Fruit fly (Drosophila melanogaster): ENCODE data around the gene Rpn3.

Rpn3 gene

dm6 chr2L:19064706-19065105 lies 13.1 kb downstream of the Rpn3 start, which contains the start of gene CG17343 (continued):
- no peak for TF ChIP-seq HmgD (GFP tag; optimal IDR thresholded peaks at IDR 0.05)
- peak; percentile 46 for TF ChIP-seq trem (tag; optimal IDR thresholded peaks at IDR 0.05)
- no peak for TF ChIP-seq CG31224 (GFP tag; IDR thresholded peaks at IDR 0.05)
- TF ChIP-seq CG18599 (GFP tag; optimal IDR thresholded peaks at IDR 0.05) = no peak

dm6 chr2L:19068393-19068792 lies 16.8 kb downstream of the Rpn3 start:
- TF ChIP-seq Dll (GFP tag; IDR thresholded peaks at IDR 0.05; ENCODE audit: partially characterized antibody) (0 out of 4 replicates have a peak, but pooled peaks have one; percentile 39), CG10274 (GFP tag; optimal IDR thresholded peaks at IDR 0.05) (no peak), tap (tag; optimal IDR thresholded peaks at IDR 0.05) (no peak), Lim3 (GFP tag; IDR thresholded peaks at IDR 0.05) (peak; percentile 36; the same call in 1 of the 2 replicates), HLH3B (GFP tag; IDR thresholded peaks at IDR 0.05) (0 out of 2 replicates have a peak, but pooled peaks have one; percentile 7), CG11504 (tag; optimal IDR thresholded peaks at IDR 0.05) (peak; percentile 94)

DNA sequence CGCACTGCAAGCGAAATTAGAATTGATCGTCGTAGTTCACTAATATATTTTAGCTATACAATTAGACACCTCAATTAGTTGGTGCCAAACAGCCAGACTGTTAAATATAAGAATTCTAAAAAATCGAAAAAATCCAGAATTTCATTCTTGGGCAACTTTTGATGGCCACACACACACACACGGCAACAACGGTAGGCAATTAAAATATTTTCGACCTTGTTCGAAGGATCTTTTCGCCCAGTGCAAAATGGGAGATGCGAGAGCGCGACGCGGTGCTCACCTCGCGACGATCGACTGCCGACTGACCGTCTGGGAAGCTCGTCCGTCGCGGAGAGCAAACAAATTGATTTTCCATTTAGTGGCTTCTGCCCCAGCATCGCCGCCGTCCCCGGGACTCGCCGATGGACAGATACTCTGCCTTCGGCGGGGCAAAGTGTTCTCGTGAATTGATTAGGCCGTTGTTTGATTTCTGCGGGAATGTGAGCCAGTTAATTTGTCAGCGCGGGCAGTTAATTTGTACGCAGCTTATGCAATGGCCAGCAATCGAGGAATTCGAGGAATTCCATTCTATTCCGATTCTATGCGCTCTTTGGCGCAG lies 18.1 kb downstream of the Rpn3 start, which contains the start of gene CG10702:
TSS of gene CG10702 (minus strand) at position 304 of the 598 bp plus-strand sequence.
- TF ChIP-seq Abd-B (GFP tag; optimal IDR thresholded peaks at IDR 0.05) (peak; percentile 5), CG7963 (GFP tag; IDR thresholded peaks at IDR 0.05; ENCODE audit: partially characterized antibody) (no peak), CG30431 (GFP tag; optimal IDR thresholded peaks at IDR 0.05) (no peak), Adf1 (GFP tag; IDR thresholded peaks at IDR 0.05) (no peak), CG3847 (GFP tag; IDR thresholded peaks at IDR 0.05) (0 out of 2 replicates have a peak, but pooled peaks have one; percentile 5), CG5245 (GFP tag; optimal IDR thresholded peaks at IDR 0.05) (no peak), CG9727 (GFP tag; optimal IDR thresholded peaks at IDR 0.05) (no peak), Dp (GFP tag; optimal IDR thresholded peaks at IDR 0.05) (no peak), tio (GFP tag; optimal IDR thresholded peaks at IDR 0.05) (no peak), MTF-1 (GFP tag; optimal IDR thresholded peaks at IDR 0.05; ENCODE audit: borderline replicate concordance) (no peak), Camta (GFP tag; optimal IDR thresholded peaks at IDR 0.05) (no peak), HmgZ (tag; optimal IDR thresholded peaks at IDR 0.05) (no peak), tup (GFP tag; optimal IDR thresholded peaks at IDR 0.05) (no peak), chinmo (GFP tag; IDR thresholded peaks at IDR 0.05; ENCODE audit: partially characterized antibody) (no peak), lmd (GFP tag; IDR thresholded peaks at IDR 0.05) (peak; percentile 28), ems (GFP tag; optimal IDR thresholded peaks at IDR 0.05) (peak; percentile 15), Blimp-1 (GFP tag; optimal IDR thresholded peaks at IDR 0.05) (no peak), Fer3 (tag; optimal IDR thresholded peaks at IDR 0.05) (no peak), Sin3A (optimal IDR thresholded peaks at IDR 0.05) (no peak), CG10431 (GFP tag; optimal IDR thresholded peaks at IDR 0.05) (no peak), CG12299 (tag; optimal IDR thresholded peaks at IDR 0.05) (no peak), Rx (GFP tag; IDR thresholded peaks at IDR 0.05) (0 out of 2 replicates have a peak, but pooled peaks have one; percentile 6), shn (GFP tag; optimal IDR thresholded peaks at IDR 0.05) (no peak), sens-2 (GFP tag; IDR thresholded peaks at IDR 0.05) (no peak), HLH4C (GFP tag; IDR thresholded peaks at IDR 0.05; ENCODE audit: partially characterized antibody) (no peak), CG8281 (tag; optimal IDR thresholded peaks at IDR 0.05) (no peak), CG30403 (GFP tag; optimal IDR thresholded peaks at IDR 0.05) (no peak), dysf (GFP tag; IDR thresholded peaks at IDR 0.05) (peak; percentile 18; the same call in 1 of the 3 replicates), CG7556 (GFP tag; optimal IDR thresholded peaks at IDR 0.05) (no peak), tll (GFP tag; optimal IDR thresholded peaks at IDR 0.05) (no peak), HmgD (GFP tag; optimal IDR thresholded peaks at IDR 0.05) (no peak), crc (GFP tag; optimal IDR thresholded peaks at IDR 0.05) (no peak), gsb-n (tag; optimal IDR thresholded peaks at IDR 0.05) (no peak), org-1 (GFP tag; optimal IDR thresholded peaks at IDR 0.05) (no peak), Deaf1 (tag; optimal IDR thresholded peaks at IDR 0.05) (peak; percentile 21), Elba2 (GFP tag; optimal IDR thresholded peaks at IDR 0.05) (no peak), CG15696 (tag; optimal IDR thresholded peaks at IDR 0.05) (no peak)
